Fruit fly (Drosophila melanogaster): ENCODE measurements around the gene Rpt5.

Rpt5 gene

DNA sequence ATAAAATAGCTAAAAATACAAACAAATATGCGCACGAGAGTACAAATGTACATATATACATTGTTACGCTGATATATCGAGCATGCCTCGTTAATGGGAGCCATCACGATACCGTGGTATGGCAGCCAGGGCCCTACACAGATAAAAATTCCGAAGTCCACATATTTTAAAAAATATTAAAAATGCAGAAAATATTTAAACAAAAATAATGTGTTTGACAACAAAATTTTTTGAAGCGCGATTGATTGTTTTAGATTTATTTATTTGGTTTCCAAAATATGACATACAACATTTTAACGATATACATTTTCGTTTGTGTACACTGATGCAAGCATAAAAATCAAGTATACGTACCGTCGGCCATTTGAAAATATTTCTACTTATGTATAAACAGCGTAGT lies 25.9 kb upstream of the Rpt5 start:
- no peak for TF ChIP-seq CTCF (optimal IDR thresholded peaks at IDR 0.05)

DNA sequence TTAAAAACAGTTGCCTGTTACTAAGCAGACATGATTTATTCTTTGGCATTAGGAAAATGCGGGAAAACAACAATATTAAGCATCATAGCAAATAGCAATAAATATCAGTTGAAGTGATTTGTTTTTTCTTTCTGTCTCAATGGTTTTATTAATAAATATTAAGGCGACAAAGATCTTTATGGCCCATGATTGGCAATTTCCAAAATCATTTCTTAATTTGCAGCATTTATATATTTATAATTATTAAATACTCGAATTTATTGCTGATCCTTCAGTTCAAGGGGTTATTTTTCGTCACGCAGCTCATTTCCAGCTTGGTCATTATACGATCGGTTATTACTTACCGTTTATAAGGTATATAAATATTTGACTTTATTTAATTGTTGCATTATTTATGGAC lies 25.0 kb upstream of the Rpt5 start:
- TF ChIP-seq CG8478 (optimal IDR thresholded peaks at IDR 0.05), result no peak
- TF ChIP-seq CTCF (optimal IDR thresholded peaks at IDR 0.05), result no peak

- TF ChIP-seq CTCF (optimal IDR thresholded peaks at IDR 0.05) (no peak), CG8478 (optimal IDR thresholded peaks at IDR 0.05) (no peak)
These were observed 24.6 kb upstream of the Rpt5 start for dm6 chr3R:23728086-23728485.

- TF ChIP-seq CTCF (optimal IDR thresholded peaks at IDR 0.05) (no peak), CG8478 (optimal IDR thresholded peaks at IDR 0.05) (no peak)
These were observed 23.6 kb upstream of the Rpt5 start for dm6 chr3R:23729066-23729465.

- TF ChIP-seq CG8478 (optimal IDR thresholded peaks at IDR 0.05) (no peak), CTCF (optimal IDR thresholded peaks at IDR 0.05) (no peak)
These were observed 22.8 kb upstream of the Rpt5 start for dm6 chr3R:23729632-23730471.

dm6 chr3R:23730472-23730801 lies 22.2 kb upstream of the Rpt5 start:
- TF ChIP-seq CTCF (optimal IDR thresholded peaks at IDR 0.05) (no peak), CG8478 (optimal IDR thresholded peaks at IDR 0.05) (no peak)

DNA sequence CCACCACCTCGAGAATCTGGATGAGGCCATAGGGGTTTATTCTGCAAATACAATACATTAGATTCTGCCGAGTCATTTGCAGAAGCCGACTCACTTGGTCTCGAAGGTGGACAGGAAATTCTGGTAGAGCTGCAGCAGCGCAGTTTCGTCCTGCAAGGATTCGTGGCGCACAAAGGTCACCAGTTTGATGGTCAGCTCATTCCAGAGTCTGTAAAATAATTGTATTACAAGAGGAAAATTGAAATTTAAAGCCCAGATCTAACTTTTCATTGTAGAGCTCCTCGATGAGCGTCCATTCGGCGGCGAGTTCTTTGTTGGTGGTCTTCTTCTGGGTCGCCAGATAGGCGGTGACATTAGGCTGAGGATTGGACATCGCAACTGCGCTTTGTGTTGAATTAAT lies 20.1 kb upstream of the Rpt5 start:
- TF ChIP-seq CG8478 (optimal IDR thresholded peaks at IDR 0.05) (no peak), CTCF (optimal IDR thresholded peaks at IDR 0.05) (no peak)

- TF ChIP-seq CTCF (optimal IDR thresholded peaks at IDR 0.05), result no peak
- no peak for TF ChIP-seq CG8478 (optimal IDR thresholded peaks at IDR 0.05)
These were observed 19.6 kb upstream of the Rpt5 start, which contains the start of the genes Hmgcr and Rpn9 for dm6 chr3R:23732990-23733512. TSS of gene Hmgcr (plus strand) at chr3R:23733324. TSS of gene Rpn9 (minus strand) at chr3R:23733462.

dm6 chr3R:23733771-23734170 lies 18.9 kb upstream of the Rpt5 start:
- TF ChIP-seq CG8478 (optimal IDR thresholded peaks at IDR 0.05) (no peak), CTCF (optimal IDR thresholded peaks at IDR 0.05) (no peak)

DNA sequence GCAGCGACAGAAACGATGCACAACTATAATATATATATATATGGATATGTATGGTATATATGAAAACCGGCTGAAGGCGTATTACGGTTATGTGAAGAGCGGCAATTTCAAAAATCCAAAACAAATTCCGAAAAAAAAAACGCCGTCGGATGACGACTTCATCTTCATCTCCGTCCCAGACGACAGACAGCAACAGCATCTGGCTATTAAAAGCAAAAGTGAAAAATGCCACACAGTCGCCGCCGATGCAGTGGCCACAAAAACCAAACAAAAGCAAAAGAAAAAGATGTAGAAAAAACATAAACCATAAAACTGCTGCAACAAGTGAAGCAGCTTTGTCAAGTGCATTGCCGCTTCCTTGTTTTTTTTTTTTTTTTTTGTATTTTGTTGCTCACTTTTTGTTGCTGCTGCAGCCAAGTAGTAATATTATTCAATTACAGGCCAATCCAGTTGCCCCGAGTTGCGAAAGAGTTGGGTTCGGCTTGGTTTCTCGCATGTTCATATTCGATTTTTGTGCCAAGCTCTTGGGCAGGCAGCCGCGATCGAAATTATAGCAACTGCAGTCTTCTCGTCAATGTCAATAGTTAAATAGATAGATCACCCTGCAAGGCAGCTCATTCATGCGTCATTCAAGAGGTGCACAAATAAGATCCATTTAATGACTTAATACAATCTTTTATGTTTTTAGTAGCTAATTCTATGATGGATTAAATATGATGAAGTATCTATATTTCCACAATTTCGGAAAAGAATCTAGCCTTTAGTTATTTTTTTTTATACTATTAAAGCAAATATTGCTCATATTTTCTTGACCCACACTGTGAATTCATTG lies 17.9 kb upstream of the Rpt5 start:
- TF ChIP-seq CTCF (optimal IDR thresholded peaks at IDR 0.05), result no peak
- no peak for TF ChIP-seq CG8478 (optimal IDR thresholded peaks at IDR 0.05)

DNA sequence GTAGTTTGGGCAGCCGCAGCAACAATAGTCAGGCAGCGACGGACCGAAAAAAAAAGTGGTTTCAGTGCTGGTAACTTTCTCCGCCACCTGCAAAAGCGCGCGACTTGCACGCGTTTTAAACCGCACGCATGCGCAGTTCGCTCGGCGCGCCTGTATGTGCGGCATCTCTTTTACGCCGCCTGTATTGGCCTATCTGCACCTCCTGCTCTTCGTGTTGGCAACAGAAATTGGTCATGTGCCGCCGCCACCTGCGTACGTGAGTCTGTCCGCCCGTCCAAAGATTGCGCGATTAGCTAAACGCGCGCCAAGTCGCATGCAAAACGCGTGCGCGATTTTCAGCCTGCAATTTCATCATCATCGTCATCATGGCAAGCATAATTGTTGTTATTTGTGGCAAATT lies 17.0 kb upstream of the Rpt5 start:
- no peak for TF ChIP-seq CTCF (optimal IDR thresholded peaks at IDR 0.05)
- TF ChIP-seq CG8478 (optimal IDR thresholded peaks at IDR 0.05), result no peak

- TF ChIP-seq CTCF (optimal IDR thresholded peaks at IDR 0.05) (no peak), CG8478 (optimal IDR thresholded peaks at IDR 0.05) (no peak)
These were observed 16.3 kb upstream of the Rpt5 start for dm6 chr3R:23736365-23736764.

- TF ChIP-seq CG8478 (optimal IDR thresholded peaks at IDR 0.05) (no peak), CTCF (optimal IDR thresholded peaks at IDR 0.05) (no peak)
These were observed 14.8 kb upstream of the Rpt5 start for dm6 chr3R:23737676-23738574.

DNA sequence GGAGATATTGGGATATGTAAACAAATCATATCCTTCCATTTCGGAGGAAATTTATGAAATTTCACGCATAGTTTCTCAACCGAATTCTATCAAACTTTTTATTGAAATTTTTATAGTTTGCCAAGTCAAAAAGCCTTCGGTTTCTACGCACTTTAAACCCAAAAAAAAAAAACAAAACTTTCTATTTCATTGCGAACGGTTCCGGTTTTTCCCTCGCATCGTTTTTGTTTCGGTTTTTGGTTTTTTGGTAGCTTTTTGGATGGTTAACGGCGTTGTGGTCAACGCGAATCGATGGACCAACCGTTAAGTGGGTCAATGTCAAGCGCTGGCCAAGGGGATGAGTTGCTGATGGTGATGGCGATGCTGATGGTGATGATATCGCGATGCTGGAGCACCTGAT lies 11.7 kb upstream of the Rpt5 start:
- TF ChIP-seq CG8478 (optimal IDR thresholded peaks at IDR 0.05) (no peak), CTCF (optimal IDR thresholded peaks at IDR 0.05) (no peak)

- TF ChIP-seq CTCF (optimal IDR thresholded peaks at IDR 0.05), result no peak
- TF ChIP-seq CG8478 (optimal IDR thresholded peaks at IDR 0.05), result no peak
These were observed 5.2 kb upstream of the Rpt5 start for dm6 chr3R:23747446-23747845.

All from S2 (cell line).